Worm (Caenorhabditis elegans) whole organism, midembryonic: ENCODE measurements around the gene Y105C5B.17.

Source experiments
- T22C8.4 ChIP-seq: fragments of 200-800 bp; sonication (Bioruptor generic); IDR thresholded peaks from 2 replicates; pipeline ENCODE4 v1.3.6; 2022; ENCODE audit warnings: missing genetic modification characterization, missing compliant biosample characterization
- cog-1 ChIP-seq: sonication (generic microtip); optimal IDR thresholded peaks from 2 replicates; lab custom pipeline; 2016; ENCODE audit warnings: missing genetic modification characterization, missing compliant biosample characterization
- flt-1 ChIP-seq: fragments of 200-800 bp; sonication (Bioruptor generic); IDR thresholded peaks from 2 replicates; pipeline ENCODE4 v1.3.6; 2022; ENCODE audit warnings: missing genetic modification characterization, missing compliant biosample characterization
- klf-2 ChIP-seq: fragments of 200-800 bp; sonication (Bioruptor generic); conservative IDR thresholded peaks from 2 replicates; pipeline ENCODE4 v1.3.6; 2022; ENCODE audit warnings: missing genetic modification reagents, missing genetic modification characterization, missing compliant biosample characterization
- med-1 ChIP-seq: sonication (generic microtip); optimal IDR thresholded peaks from 2 replicates; lab custom pipeline; 2017; ENCODE audit warnings: missing genetic modification characterization, mild to moderate bottlenecking, missing compliant biosample characterization, antibody characterized with exemption, missing genetic modification reagents; ENCODE audit not compliant: insufficient read depth
- ref-1 ChIP-seq: fragments of 200-800 bp; sonication (Bioruptor generic); conservative IDR thresholded peaks from 2 replicates; pipeline ENCODE4 v1.3.6; 2022; ENCODE audit warnings: missing genetic modification reagents, missing genetic modification characterization, missing compliant biosample characterization
- tab-1 ChIP-seq: fragments of 200-800 bp; sonication (Bioruptor generic); IDR thresholded peaks from 2 replicates; pipeline ENCODE4 v1.3.6; 2022; ENCODE audit warnings: missing genetic modification characterization, missing compliant biosample characterization
- ztf-23 ChIP-seq: fragments of 200-800 bp; sonication (Bioruptor generic); IDR thresholded peaks from 2 replicates; pipeline ENCODE4 v1.3.6; 2022; ENCODE audit warnings: missing genetic modification reagents, missing genetic modification characterization, missing compliant biosample characterization
- ztf-29 ChIP-seq: fragments of 200-800 bp; sonication (Bioruptor generic); IDR thresholded peaks from 2 replicates; pipeline ENCODE4 v1.3.6; 2022; ENCODE audit warnings: missing genetic modification reagents, missing genetic modification characterization, missing compliant biosample characterization

Gene Y105C5B.17

DNA sequence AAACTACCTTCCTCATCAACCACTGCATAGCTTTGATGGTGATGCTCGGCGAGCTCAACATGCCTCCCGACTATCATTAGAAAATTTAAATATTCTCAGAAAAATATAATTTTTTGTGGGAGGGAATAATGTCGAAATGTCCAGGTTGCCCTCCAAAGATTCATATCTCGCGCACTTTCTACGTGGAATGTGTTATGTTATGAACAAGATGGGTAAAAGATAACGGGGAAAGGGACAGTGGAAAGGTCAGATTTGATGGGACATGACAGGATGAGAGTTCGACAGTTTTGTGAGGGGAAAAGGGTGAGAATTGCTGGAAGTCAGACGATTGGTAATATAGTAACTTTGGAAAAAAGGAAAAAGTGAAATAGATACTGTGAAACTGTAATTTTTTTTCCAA, 43.4 kb downstream of the Y105C5B.17 start:
- TF ChIP-seq T22C8.4 (GFP tag; lab: Robert Waterston, UW) (no peak), cog-1 (tag; lab: Kevin White, UChicago) (no peak), tab-1 (no peak), ztf-23 (GFP tag; lab: Robert Waterston, UW) (no peak), ztf-29 (GFP tag; lab: Robert Waterston, UW) (no peak), med-1 (GFP tag; lab: Kevin White, UChicago) (no peak), flt-1 (GFP tag; lab: Robert Waterston, UW) (no peak), ref-1 (GFP tag; lab: Robert Waterston, UW) (no peak), klf-2 (no peak)
